Fruit fly (Drosophila melanogaster) whole organism, embryonic: ENCODE measurements around the gene InR.

Experiments used
- Atf6 ChIP-seq: fragments of 200-800 bp; sonication (Bioruptor generic); IDR thresholded peaks from 2 replicates; pipeline ENCODE4 v1.3.6; 2022; ENCODE audit warnings: missing biosample characterization, missing genetic modification characterization
- Blimp-1 ChIP-seq: fragments of 200-800 bp; sonication (Bioruptor generic); optimal IDR thresholded peaks from 3 replicates; lab custom pipeline; 2018; ENCODE audit warnings: missing biosample characterization, missing genetic modification characterization, mild to moderate bottlenecking, moderate library complexity, missing genetic modification reagents
- CG10654 ChIP-seq: fragments of 200-800 bp; sonication (Bioruptor generic); optimal IDR thresholded peaks from 2 replicates; lab custom pipeline; 2016; ENCODE audit warnings: missing biosample characterization, missing genetic modification characterization
- CG11504 ChIP-seq: fragments of 200-800 bp; sonication (Bioruptor generic); optimal IDR thresholded peaks from 3 replicates; lab custom pipeline; 2019; ENCODE audit warnings: missing biosample characterization, mild to moderate bottlenecking, missing genetic modification characterization, moderate library complexity
- CG11723 ChIP-seq: fragments of 200-800 bp; sonication (Bioruptor generic); optimal IDR thresholded peaks from 2 replicates; lab custom pipeline; 2017; ENCODE audit warnings: missing biosample characterization, mild to moderate bottlenecking, missing genetic modification characterization
- CG12391 ChIP-seq: fragments of 200-800 bp; sonication (Bioruptor generic); optimal IDR thresholded peaks from 3 replicates; lab custom pipeline; 2018; ENCODE audit warnings: missing biosample characterization, mild to moderate bottlenecking, missing genetic modification characterization, moderate library complexity
- CG13424 ChIP-seq: fragments of 200-800 bp; sonication (Bioruptor generic); optimal IDR thresholded peaks from 2 replicates; lab custom pipeline; 2019; ENCODE audit warnings: missing biosample characterization, mild to moderate bottlenecking, missing genetic modification characterization, moderate library complexity
- CG17359 ChIP-seq: fragments of 200-800 bp; sonication (Bioruptor generic); optimal IDR thresholded peaks from 3 replicates; lab custom pipeline; 2018; ENCODE audit warnings: missing biosample characterization, mild to moderate bottlenecking, missing genetic modification characterization, moderate library complexity
- CG18619 ChIP-seq: fragments of 200-800 bp; sonication (Bioruptor generic); optimal IDR thresholded peaks from 3 replicates; lab custom pipeline; 2017; ENCODE audit warnings: missing biosample characterization, mild to moderate bottlenecking, missing genetic modification characterization
- CG2712 ChIP-seq: fragments of 200-800 bp; optimal IDR thresholded peaks from 3 replicates; lab custom pipeline; 2019; ENCODE audit warnings: missing biosample characterization, mild to moderate bottlenecking, missing genetic modification characterization, moderate library complexity
- CG2875 ChIP-seq: fragments of 200-800 bp; sonication (Bioruptor generic); optimal IDR thresholded peaks from 2 replicates; lab custom pipeline; 2017; ENCODE audit warnings: missing biosample characterization, mild to moderate bottlenecking, missing genetic modification characterization, missing genetic modification reagents
- CG3163 ChIP-seq: fragments of 200-800 bp; sonication (Bioruptor generic); optimal IDR thresholded peaks from 3 replicates; lab custom pipeline; 2016; ENCODE audit warnings: missing biosample characterization, missing genetic modification characterization
- CG34224 ChIP-seq: fragments of 200-800 bp; sonication (Bioruptor generic); IDR thresholded peaks from 3 replicates; pipeline ENCODE4 v1.3.6; 2022; ENCODE audit warnings: missing biosample characterization, missing genetic modification characterization; ENCODE audit not compliant: partially characterized antibody
- CG4404 ChIP-seq: fragments of 200-800 bp; sonication (Bioruptor generic); IDR thresholded peaks from 2 replicates; pipeline ENCODE4 v1.3.6; 2022; ENCODE audit warnings: missing biosample characterization, missing genetic modification characterization
- CG4820 ChIP-seq: fragments of 200-800 bp; sonication (Bioruptor generic); optimal IDR thresholded peaks from 3 replicates; lab custom pipeline; 2016; ENCODE audit warnings: missing biosample characterization, missing genetic modification characterization
- CG5245 ChIP-seq: fragments of 200-800 bp; sonication (Bioruptor generic); optimal IDR thresholded peaks from 3 replicates; lab custom pipeline; 2016; ENCODE audit warnings: missing biosample characterization, missing genetic modification characterization
- CG6683 ChIP-seq: fragments of 200-800 bp; sonication (Bioruptor generic); optimal IDR thresholded peaks from 2 replicates; lab custom pipeline; 2017; ENCODE audit warnings: missing biosample characterization, mild to moderate bottlenecking, missing genetic modification characterization, missing genetic modification reagents
- CG6765 ChIP-seq: fragments of 200-800 bp; sonication (Bioruptor generic); optimal IDR thresholded peaks from 3 replicates; lab custom pipeline; 2017; ENCODE audit warnings: missing biosample characterization, mild to moderate bottlenecking, missing genetic modification characterization
- CG9932 ChIP-seq: fragments of 200-800 bp; sonication (Bioruptor generic); IDR thresholded peaks from 2 replicates; pipeline ENCODE4 v1.3.6; 2022; ENCODE audit warnings: missing biosample characterization, missing genetic modification characterization
- CkIIα-i1 ChIP-seq: fragments of 200-800 bp; sonication (Bioruptor generic); IDR thresholded peaks from 2 replicates; pipeline ENCODE4 v1.3.6; 2022; ENCODE audit warnings: missing biosample characterization, missing genetic modification characterization
- D ChIP-seq, 2 experiments: fragments of 200-800 bp in 1 of 2; fragments of >200 bp in 1 of 2; sonication (Bioruptor generic) in 1 of 2; optimal IDR thresholded peaks; 2 replicates in 1 of 2; 3 replicates in 1 of 2; lab custom pipeline; 2017; ENCODE audit warnings: mild to moderate bottlenecking in 1 of 2, missing biosample characterization in 1 of 2, missing genetic modification characterization in 1 of 2, missing genetic modification reagents in 1 of 2
- D19A ChIP-seq: fragments of 200-800 bp; optimal IDR thresholded peaks from 3 replicates; lab custom pipeline; 2019; ENCODE audit warnings: missing biosample characterization, mild to moderate bottlenecking, missing genetic modification characterization, moderate library complexity
- Ets65A ChIP-seq: fragments of 200-800 bp; sonication (Bioruptor generic); peaks from one replicate; lab custom pipeline; 2016; ENCODE audit warnings: missing biosample characterization, missing genetic modification characterization
- Hmr ChIP-seq: fragments of 200-800 bp; sonication (Bioruptor generic); optimal IDR thresholded peaks from 3 replicates; lab custom pipeline; 2017; ENCODE audit warnings: mild to moderate bottlenecking, missing biosample characterization, missing genetic modification reagents, missing genetic modification characterization
- Jarid2 ChIP-seq: fragments of 200-800 bp; sonication (Bioruptor generic); optimal IDR thresholded peaks from 3 replicates; lab custom pipeline; 2017; ENCODE audit warnings: mild to moderate bottlenecking, missing biosample characterization, missing genetic modification reagents, missing genetic modification characterization
- Mad ChIP-seq: fragments of 200-800 bp; sonication (Bioruptor generic); optimal IDR thresholded peaks from 2 replicates; lab custom pipeline; 2016; ENCODE audit warnings: missing biosample characterization, missing genetic modification characterization
- Med ChIP-seq: fragments of 200-800 bp; sonication (Bioruptor generic); peaks from one replicate; lab custom pipeline; 2016; ENCODE audit warnings: missing biosample characterization, missing genetic modification characterization, mild to moderate bottlenecking, inconsistent platforms, moderate library complexity
- Optix ChIP-seq: fragments of 200-800 bp; sonication (Bioruptor generic); IDR thresholded peaks from 3 replicates; pipeline ENCODE4 v1.3.6; 2022; ENCODE audit warnings: missing biosample characterization, missing genetic modification characterization
- Ptx1 ChIP-seq: fragments of 200-800 bp; sonication (Bioruptor generic); IDR thresholded peaks from 2 replicates; pipeline ENCODE4 v1.3.6; 2022; ENCODE audit warnings: missing biosample characterization, missing genetic modification characterization
- amos ChIP-seq: fragments of 200-800 bp; sonication (Bioruptor generic); IDR thresholded peaks from 2 replicates; pipeline ENCODE4 v1.3.6; 2022; ENCODE audit warnings: missing biosample characterization, missing genetic modification characterization; ENCODE audit not compliant: partially characterized antibody
- ci ChIP-seq: fragments of 200-800 bp; sonication (Bioruptor generic); IDR thresholded peaks from 3 replicates; pipeline ENCODE4 v1.3.6; 2022; ENCODE audit warnings: missing biosample characterization, missing genetic modification characterization
- ewg ChIP-seq: fragments of 200-800 bp; sonication (Bioruptor generic); optimal IDR thresholded peaks from 3 replicates; lab custom pipeline; 2017; ENCODE audit warnings: mild to moderate bottlenecking, missing biosample characterization, missing genetic modification reagents, missing genetic modification characterization
- gcm ChIP-seq: fragments of 200-800 bp; sonication (Bioruptor generic); optimal IDR thresholded peaks from 2 replicates; lab custom pipeline; 2019; ENCODE audit warnings: missing biosample characterization, mild to moderate bottlenecking, missing genetic modification characterization, moderate library complexity
- gem ChIP-seq: fragments of 200-800 bp; sonication (Bioruptor generic); optimal IDR thresholded peaks from 2 replicates; lab custom pipeline; 2019; ENCODE audit warnings: missing biosample characterization, mild to moderate bottlenecking, missing genetic modification characterization, moderate library complexity
- knrl ChIP-seq: fragments of 200-800 bp; sonication (Bioruptor generic); IDR thresholded peaks from 3 replicates; pipeline ENCODE4 v1.3.6; 2022; ENCODE audit warnings: missing biosample characterization, missing genetic modification characterization; ENCODE audit not compliant: partially characterized antibody
- p53 ChIP-seq: fragments of 200-800 bp; sonication (Bioruptor generic); optimal IDR thresholded peaks from 2 replicates; lab custom pipeline; 2016; ENCODE audit warnings: missing biosample characterization, missing genetic modification characterization
- rib ChIP-seq: fragments of 200-800 bp; sonication (Bioruptor generic); IDR thresholded peaks from 2 replicates; pipeline ENCODE4 v1.3.6; 2022; ENCODE audit warnings: missing biosample characterization, missing genetic modification characterization
- row ChIP-seq: fragments of 200-800 bp; sonication (Bioruptor generic); IDR thresholded peaks from 3 replicates; pipeline ENCODE4 v1.3.6; 2022; ENCODE audit warnings: missing biosample characterization, missing genetic modification characterization
- slou ChIP-seq: fragments of 200-800 bp; sonication (Bioruptor generic); optimal IDR thresholded peaks from 3 replicates; lab custom pipeline; 2016; ENCODE audit warnings: missing biosample characterization, missing genetic modification characterization
- sna ChIP-seq: fragments of 200-800 bp; sonication (Bioruptor generic); IDR thresholded peaks from 2 replicates; pipeline ENCODE4 v1.3.6; 2022; ENCODE audit warnings: missing biosample characterization, missing genetic modification characterization; ENCODE audit not compliant: partially characterized antibody
- so ChIP-seq: fragments of 200-800 bp; sonication (Bioruptor generic); IDR thresholded peaks from 3 replicates; pipeline ENCODE4 v1.3.6; 2022; ENCODE audit warnings: missing biosample characterization, missing genetic modification characterization
- sr ChIP-seq: fragments of 200-800 bp; sonication (Bioruptor generic); IDR thresholded peaks from 3 replicates; pipeline ENCODE4 v1.3.6; 2022; ENCODE audit warnings: missing biosample characterization, missing genetic modification characterization
- tap ChIP-seq: fragments of 200-800 bp; optimal IDR thresholded peaks from 3 replicates; lab custom pipeline; 2019; ENCODE audit warnings: missing biosample characterization, mild to moderate bottlenecking, missing genetic modification characterization, moderate library complexity
- tin ChIP-seq: fragments of 200-800 bp; sonication (Bioruptor generic); optimal IDR thresholded peaks from 3 replicates; lab custom pipeline; 2016; ENCODE audit warnings: missing biosample characterization, missing genetic modification characterization
- tio ChIP-seq: fragments of 200-800 bp; sonication (Bioruptor generic); optimal IDR thresholded peaks from 2 replicates; lab custom pipeline; 2017; ENCODE audit warnings: missing biosample characterization, missing genetic modification characterization, inconsistent platforms
- twi ChIP-seq: fragments of 200-800 bp; optimal IDR thresholded peaks from 2 replicates; lab custom pipeline; 2019; ENCODE audit warnings: missing biosample characterization, mild to moderate bottlenecking, missing genetic modification characterization, moderate library complexity

InR gene

dm6 chr3R:21596151-21596802 lies 22.8 kb downstream of the InR start:
- TF ChIP-seq twi (tag; lab: Kevin White, UChicago), result peak; percentile 54
- peak; percentile 26; the same call in 1 of the 2 replicates for TF ChIP-seq CG9932 (GFP tag; lab: Robert Waterston, UW)
- TF ChIP-seq Hmr (GFP tag; lab: Kevin White, UChicago), result no peak
- TF ChIP-seq amos (GFP tag; lab: Robert Waterston, UW), result no peak
- TF ChIP-seq CG3163 (GFP tag; lab: Kevin White, UChicago), result no peak
- TF ChIP-seq Med (GFP tag; lab: Kevin White, UChicago), result peak; percentile 65
- TF ChIP-seq rib (GFP tag; lab: Robert Waterston, UW), result peak; percentile 49; the same call in 1 of the 2 replicates
- peak; percentile 94 for TF ChIP-seq sr (GFP tag; lab: Robert Waterston, UW)
- TF ChIP-seq gem (tag; lab: Kevin White, UChicago), result peak; percentile 13
- TF ChIP-seq Ets65A (GFP tag; lab: Kevin White, UChicago), result peak; percentile 2
- 0 out of 3 replicates have a peak, but pooled peaks have one; percentile 20 for TF ChIP-seq so (GFP tag; lab: Robert Waterston, UW)
- TF ChIP-seq p53, result no peak
- peak; percentile 23 for TF ChIP-seq D19A (tag; lab: Kevin White, UChicago)
- no peak for TF ChIP-seq knrl (GFP tag; lab: Robert Waterston, UW)
- TF ChIP-seq CG6765 (GFP tag; lab: Kevin White, UChicago), result no peak
- TF ChIP-seq row (GFP tag; lab: Robert Waterston, UW), result peak; percentile 34
- TF ChIP-seq Atf6 (GFP tag; lab: Robert Waterston, UW), result 0 out of 2 replicates have a peak, but pooled peaks have one; percentile 42
- TF ChIP-seq Ptx1 (GFP tag; lab: Robert Waterston, UW), result 0 out of 2 replicates have a peak, but pooled peaks have one; percentile 18
- no peak for TF ChIP-seq CG34224 (GFP tag; lab: Robert Waterston, UW)

dm6 chr3R:21594417-21594892 lies 24.7 kb downstream of the InR start:
- TF ChIP-seq CG6683 (GFP tag; lab: Kevin White, UChicago), result no peak
- TF ChIP-seq D (optimal IDR thresholded peaks at IDR 0.05; lab: Kevin White, UChicago), result no peak
- TF ChIP-seq D (GFP tag; optimal IDR thresholded peaks at IDR 0.05; lab: Kevin White, UChicago), result peak; percentile 69
- peak; percentile 73 for TF ChIP-seq gem (tag; lab: Kevin White, UChicago)
- no peak for TF ChIP-seq sna (GFP tag; lab: Robert Waterston, UW)
- TF ChIP-seq CG11504, result peak; percentile 55
- TF ChIP-seq CG5245 (GFP tag; lab: Kevin White, UChicago), result no peak
- TF ChIP-seq CG2875 (GFP tag; lab: Kevin White, UChicago), result peak; percentile 36
- TF ChIP-seq CG2712 (tag; lab: Kevin White, UChicago), result peak; percentile 67
- TF ChIP-seq CG12391 (tag; lab: Kevin White, UChicago), result peak; percentile 51
- TF ChIP-seq gcm (GFP tag; lab: Kevin White, UChicago), result peak; percentile 27
- TF ChIP-seq slou (GFP tag; lab: Kevin White, UChicago), result no peak
- TF ChIP-seq tio (GFP tag; lab: Kevin White, UChicago), result peak; percentile 21
- peak; percentile 42 for TF ChIP-seq Blimp-1 (GFP tag; lab: Kevin White, UChicago)
- TF ChIP-seq tin, result peak; percentile 1
- peak; percentile 19 for TF ChIP-seq CG18619 (GFP tag; lab: Kevin White, UChicago)
- TF ChIP-seq row (GFP tag; lab: Robert Waterston, UW), result peak; percentile 19; the same call in 1 of the 3 replicates
- no peak for TF ChIP-seq CG10654 (GFP tag; lab: Kevin White, UChicago)
- peak; percentile 15 for TF ChIP-seq CG4820 (GFP tag; lab: Kevin White, UChicago)
- TF ChIP-seq CG11723, result peak; percentile 17
- 0 out of 2 replicates have a peak, but pooled peaks have one; percentile 19 for TF ChIP-seq CG4404 (GFP tag; lab: Robert Waterston, UW)
- TF ChIP-seq Mad (GFP tag; lab: Kevin White, UChicago), result no peak
- TF ChIP-seq Jarid2, result no peak
- no peak for TF ChIP-seq CkIIα-i1 (GFP tag; lab: Robert Waterston, UW)
- 0 out of 3 replicates have a peak, but pooled peaks have one; percentile 25 for TF ChIP-seq Optix (GFP tag; lab: Robert Waterston, UW)
- peak; percentile 43 for TF ChIP-seq CG17359
- peak; percentile 15 for TF ChIP-seq tap (tag; lab: Kevin White, UChicago)
- 0 out of 3 replicates have a peak, but pooled peaks have one; percentile 28 for TF ChIP-seq ci (GFP tag; lab: Robert Waterston, UW)
- peak; percentile 34 for TF ChIP-seq CG13424 (tag; lab: Kevin White, UChicago)
- TF ChIP-seq ewg (GFP tag; lab: Kevin White, UChicago), result peak; percentile 36
